Fruit fly (Drosophila melanogaster): Measurements from ENCODE around the gene CG44271.

DNA sequence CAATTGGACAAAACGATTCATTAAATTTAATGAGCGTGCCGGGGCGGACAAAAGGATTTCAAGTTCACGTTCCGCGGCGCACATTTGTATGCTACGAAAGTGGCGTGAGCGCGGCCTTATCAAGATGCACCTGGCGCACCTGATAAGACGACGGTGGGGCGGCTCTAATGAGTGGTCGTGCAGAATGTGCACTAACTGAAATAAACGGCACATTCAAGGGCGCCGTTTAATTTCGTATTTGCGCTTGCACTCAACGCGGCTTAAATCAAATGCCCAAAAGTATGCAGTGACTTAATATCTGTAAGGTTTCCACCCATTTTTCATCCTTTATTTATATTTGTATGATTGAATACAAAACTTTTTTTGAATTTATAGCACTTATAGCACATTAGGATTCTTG is 30.8 kb downstream of the CG44271 start:
- TF ChIP-seq Dll (optimal IDR thresholded peaks at IDR 0.05) (no peak), psq (optimal IDR thresholded peaks at IDR 0.05) (no peak)

All from whole organism.